Fruit fly (Drosophila melanogaster) whole organism, prepupa: ENCODE data around the gene CG14196.

Experiments used
- Blimp-1 ChIP-seq: fragments of 200-800 bp; sonication (Bioruptor generic); optimal IDR thresholded peaks from 3 replicates; lab custom pipeline; 2017; ENCODE audit warnings: missing biosample characterization, missing genetic modification characterization, mild to moderate bottlenecking, moderate library complexity, missing genetic modification reagents
- CG10669 ChIP-seq: fragments of 200-800 bp; sonication (Bioruptor generic); optimal IDR thresholded peaks from 3 replicates; lab custom pipeline; 2018; ENCODE audit warnings: missing biosample characterization, mild to moderate bottlenecking, missing genetic modification characterization, moderate library complexity
- CG11294 ChIP-seq: fragments of 200-800 bp; sonication (Bioruptor generic); IDR thresholded peaks from 2 replicates; pipeline ENCODE4 v1.3.6; 2022; ENCODE audit warnings: missing biosample characterization, missing genetic modification characterization
- CG11762 ChIP-seq: fragments of 200-800 bp; sonication (Bioruptor generic); optimal IDR thresholded peaks from 3 replicates; lab custom pipeline; 2016; ENCODE audit warnings: missing biosample characterization, missing genetic modification characterization; ENCODE audit not compliant: insufficient read depth
- CG15336 ChIP-seq: fragments of 200-800 bp; sonication (Bioruptor generic); IDR thresholded peaks from 2 replicates; pipeline ENCODE4 v1.3.6; 2022; ENCODE audit warnings: missing biosample characterization, missing genetic modification characterization
- CG1621 ChIP-seq: fragments of 200-800 bp; sonication (Bioruptor generic); optimal IDR thresholded peaks from 3 replicates; lab custom pipeline; 2018; ENCODE audit warnings: missing biosample characterization, mild to moderate bottlenecking, missing genetic modification characterization
- CG16779 ChIP-seq: fragments of 200-800 bp; sonication (Bioruptor generic); optimal IDR thresholded peaks from 3 replicates; lab custom pipeline; 2017; ENCODE audit warnings: missing biosample characterization, mild to moderate bottlenecking, missing genetic modification characterization
- CG3032 ChIP-seq: fragments of 200-800 bp; optimal IDR thresholded peaks from 2 replicates; lab custom pipeline; 2019; ENCODE audit warnings: missing biosample characterization, mild to moderate bottlenecking, missing genetic modification characterization, moderate library complexity
- CG31627 ChIP-seq: fragments of 200-800 bp; sonication (Bioruptor generic); optimal IDR thresholded peaks from 3 replicates; lab custom pipeline; 2016; ENCODE audit warnings: missing biosample characterization, missing genetic modification characterization
- CG32006 ChIP-seq: fragments of 200-800 bp; sonication (Bioruptor generic); optimal IDR thresholded peaks from 3 replicates; lab custom pipeline; 2017; ENCODE audit warnings: missing biosample characterization, mild to moderate bottlenecking, missing genetic modification characterization
- CG34406 ChIP-seq: fragments of 200-800 bp; sonication (Bioruptor generic); optimal IDR thresholded peaks from 3 replicates; lab custom pipeline; 2016; ENCODE audit warnings: missing biosample characterization, missing genetic modification characterization
- CG4318 ChIP-seq: fragments of 200-800 bp; sonication (Bioruptor generic); optimal IDR thresholded peaks from 3 replicates; lab custom pipeline; 2017; ENCODE audit warnings: missing biosample characterization, mild to moderate bottlenecking, missing genetic modification characterization
- CG6163 ChIP-seq: fragments of 200-800 bp; sonication (Bioruptor generic); IDR thresholded peaks from 3 replicates; pipeline ENCODE4 v1.3.6; 2022; ENCODE audit warnings: missing biosample characterization, missing genetic modification characterization
- CG6276 ChIP-seq: fragments of 200-800 bp; sonication (Bioruptor generic); optimal IDR thresholded peaks from 2 replicates; lab custom pipeline; 2017; ENCODE audit warnings: missing biosample characterization, mild to moderate bottlenecking, missing genetic modification characterization
- CG6792 ChIP-seq: fragments of 200-800 bp; sonication (Bioruptor generic); optimal IDR thresholded peaks from 3 replicates; lab custom pipeline; 2016; ENCODE audit warnings: missing biosample characterization, missing genetic modification characterization
- CG6808 ChIP-seq: fragments of 200-800 bp; sonication (Bioruptor generic); optimal IDR thresholded peaks from 3 replicates; lab custom pipeline; 2017; ENCODE audit warnings: missing biosample characterization, missing genetic modification characterization, mild to moderate bottlenecking, moderate library complexity, missing genetic modification reagents
- CG6854 ChIP-seq: fragments of 200-800 bp; sonication (Bioruptor generic); optimal IDR thresholded peaks from 2 replicates; lab custom pipeline; 2017; ENCODE audit warnings: missing biosample characterization, mild to moderate bottlenecking, missing genetic modification characterization
- CG8119 ChIP-seq: fragments of 200-800 bp; sonication (Bioruptor generic); IDR thresholded peaks from 3 replicates; pipeline ENCODE4 v1.3.6; 2022; ENCODE audit warnings: missing biosample characterization, missing genetic modification characterization
- CG8319 ChIP-seq: fragments of 200-800 bp; sonication (Bioruptor generic); optimal IDR thresholded peaks from 3 replicates; lab custom pipeline; 2016; ENCODE audit warnings: missing biosample characterization, missing genetic modification characterization
- CG8632 ChIP-seq: fragments of 200-800 bp; sonication (Bioruptor generic); optimal IDR thresholded peaks from 3 replicates; lab custom pipeline; 2016; ENCODE audit warnings: missing biosample characterization, missing genetic modification characterization
- Eip75B ChIP-seq: fragments of 200-800 bp; sonication (Bioruptor generic); optimal IDR thresholded peaks from 3 replicates; lab custom pipeline; 2016; ENCODE audit warnings: missing biosample characterization, missing genetic modification characterization
- Eip78C ChIP-seq: fragments of 200-800 bp; sonication (Bioruptor generic); peaks from one replicate; lab custom pipeline; 2016; ENCODE audit warnings: missing biosample characterization, missing genetic modification characterization
- Eip93F ChIP-seq: fragments of 200-800 bp; sonication (Bioruptor generic); optimal IDR thresholded peaks from 2 replicates; lab custom pipeline; 2016; ENCODE audit warnings: missing biosample characterization, mild to moderate bottlenecking, missing genetic modification characterization
- Ets96B ChIP-seq: fragments of 200-800 bp; optimal IDR thresholded peaks from 2 replicates; lab custom pipeline; 2019; ENCODE audit warnings: missing biosample characterization, mild to moderate bottlenecking, missing genetic modification characterization, moderate library complexity
- Gug ChIP-seq: fragments of 200-800 bp; sonication (Bioruptor generic); IDR thresholded peaks from 2 replicates; pipeline ENCODE4 v1.3.6; 2022; ENCODE audit warnings: missing biosample characterization, missing genetic modification characterization
- Hr38 ChIP-seq: sonication (Bioruptor generic); optimal IDR thresholded peaks from 2 replicates; lab custom pipeline; 2016; ENCODE audit warnings: missing biosample characterization, missing genetic modification characterization
- Hr4 ChIP-seq: fragments of 200-800 bp; sonication (Bioruptor generic); optimal IDR thresholded peaks from 3 replicates; lab custom pipeline; 2016; ENCODE audit warnings: missing biosample characterization, missing genetic modification characterization
- Lpt ChIP-seq: fragments of 200-800 bp; sonication (Bioruptor generic); optimal IDR thresholded peaks from 3 replicates; lab custom pipeline; 2016; ENCODE audit warnings: missing biosample characterization, missing genetic modification characterization
- OdsH ChIP-seq: fragments of 200-800 bp; sonication (Bioruptor generic); optimal IDR thresholded peaks from 3 replicates; lab custom pipeline; 2016; ENCODE audit warnings: missing biosample characterization, missing genetic modification characterization
- Smox ChIP-seq: fragments of 200-800 bp; sonication (Bioruptor generic); optimal IDR thresholded peaks from 3 replicates; lab custom pipeline; 2016; ENCODE audit warnings: missing biosample characterization, missing genetic modification characterization
- Sox102F ChIP-seq: fragments of 200-800 bp; sonication (Bioruptor generic); optimal IDR thresholded peaks from 2 replicates; lab custom pipeline; 2016; ENCODE audit warnings: missing biosample characterization, mild to moderate bottlenecking, missing genetic modification characterization
- Sox14 ChIP-seq: fragments of 200-800 bp; sonication (Bioruptor generic); optimal IDR thresholded peaks from 3 replicates; lab custom pipeline; 2016; ENCODE audit warnings: missing biosample characterization, missing genetic modification characterization
- achi ChIP-seq: fragments of 200-800 bp; sonication (Bioruptor generic); optimal IDR thresholded peaks from 3 replicates; lab custom pipeline; 2016; ENCODE audit warnings: missing biosample characterization, missing genetic modification characterization
- acj6 ChIP-seq: fragments of 200-800 bp; sonication (Bioruptor generic); optimal IDR thresholded peaks from 3 replicates; lab custom pipeline; 2016; ENCODE audit warnings: missing biosample characterization, missing genetic modification characterization
- cyc ChIP-seq: fragments of 200-800 bp; sonication (Bioruptor generic); optimal IDR thresholded peaks from 3 replicates; lab custom pipeline; 2016; ENCODE audit warnings: missing biosample characterization, missing genetic modification characterization
- dsx ChIP-seq: fragments of 200-800 bp; optimal IDR thresholded peaks from 3 replicates; lab custom pipeline; 2019; ENCODE audit warnings: missing biosample characterization, mild to moderate bottlenecking, missing genetic modification characterization, moderate library complexity; ENCODE audit not compliant: poor library complexity, severe bottlenecking
- eg ChIP-seq: fragments of 200-800 bp; sonication (Bioruptor generic); IDR thresholded peaks from 3 replicates; pipeline ENCODE4 v1.3.6; 2022; ENCODE audit warnings: missing biosample characterization, missing genetic modification characterization
- fd59A ChIP-seq: fragments of 200-800 bp; sonication (Bioruptor generic); optimal IDR thresholded peaks from 2 replicates; lab custom pipeline; 2017; ENCODE audit warnings: missing biosample characterization, mild to moderate bottlenecking, missing genetic modification characterization, missing genetic modification reagents
- fkh ChIP-seq: fragments of 200-800 bp; sonication (Bioruptor generic); optimal IDR thresholded peaks from 3 replicates; lab custom pipeline; 2017; ENCODE audit warnings: missing biosample characterization, mild to moderate bottlenecking, missing genetic modification characterization, moderate library complexity
- lz ChIP-seq: fragments of 200-800 bp; sonication (Bioruptor generic); optimal IDR thresholded peaks from 3 replicates; lab custom pipeline; 2016; ENCODE audit warnings: missing biosample characterization, missing genetic modification characterization
- net ChIP-seq: fragments of 200-800 bp; sonication (Bioruptor generic); optimal IDR thresholded peaks from 3 replicates; lab custom pipeline; 2016; ENCODE audit warnings: missing biosample characterization, missing genetic modification characterization
- pdm3 ChIP-seq: fragments of 200-800 bp; sonication (Bioruptor generic); optimal IDR thresholded peaks from 3 replicates; lab custom pipeline; 2016; ENCODE audit warnings: missing biosample characterization, missing genetic modification characterization
- salr ChIP-seq, 2 experiments: fragments of 200-800 bp; sonication (Bioruptor generic); optimal IDR thresholded peaks; 3 replicates each; lab custom pipeline; 2016 to 2018; ENCODE audit warnings: missing biosample characterization in 2 of 2, missing genetic modification characterization in 2 of 2, mild to moderate bottlenecking in 1 of 2
- spab ChIP-seq: fragments of 200-800 bp; sonication (Bioruptor generic); optimal IDR thresholded peaks from 2 replicates; lab custom pipeline; 2017; ENCODE audit warnings: missing biosample characterization, mild to moderate bottlenecking, missing genetic modification characterization, missing genetic modification reagents
- ss ChIP-seq, 2 experiments: fragments of 200-800 bp; sonication (Bioruptor generic); optimal IDR thresholded peaks; 2 replicates in 1 of 2; 3 replicates in 1 of 2; lab custom pipeline; 2017 to 2018; ENCODE audit warnings: mild to moderate bottlenecking in 2 of 2, missing biosample characterization in 2 of 2, missing genetic modification characterization in 2 of 2, moderate library complexity in 1 of 2
- svp ChIP-seq: fragments of 200-800 bp; sonication (Bioruptor generic); peaks from one replicate; lab custom pipeline; 2016; ENCODE audit warnings: missing biosample characterization, missing genetic modification characterization
- topi ChIP-seq: fragments of 200-800 bp; sonication (Bioruptor generic); optimal IDR thresholded peaks from 3 replicates; lab custom pipeline; 2016; ENCODE audit warnings: missing biosample characterization, missing genetic modification characterization

Gene CG14196

DNA sequence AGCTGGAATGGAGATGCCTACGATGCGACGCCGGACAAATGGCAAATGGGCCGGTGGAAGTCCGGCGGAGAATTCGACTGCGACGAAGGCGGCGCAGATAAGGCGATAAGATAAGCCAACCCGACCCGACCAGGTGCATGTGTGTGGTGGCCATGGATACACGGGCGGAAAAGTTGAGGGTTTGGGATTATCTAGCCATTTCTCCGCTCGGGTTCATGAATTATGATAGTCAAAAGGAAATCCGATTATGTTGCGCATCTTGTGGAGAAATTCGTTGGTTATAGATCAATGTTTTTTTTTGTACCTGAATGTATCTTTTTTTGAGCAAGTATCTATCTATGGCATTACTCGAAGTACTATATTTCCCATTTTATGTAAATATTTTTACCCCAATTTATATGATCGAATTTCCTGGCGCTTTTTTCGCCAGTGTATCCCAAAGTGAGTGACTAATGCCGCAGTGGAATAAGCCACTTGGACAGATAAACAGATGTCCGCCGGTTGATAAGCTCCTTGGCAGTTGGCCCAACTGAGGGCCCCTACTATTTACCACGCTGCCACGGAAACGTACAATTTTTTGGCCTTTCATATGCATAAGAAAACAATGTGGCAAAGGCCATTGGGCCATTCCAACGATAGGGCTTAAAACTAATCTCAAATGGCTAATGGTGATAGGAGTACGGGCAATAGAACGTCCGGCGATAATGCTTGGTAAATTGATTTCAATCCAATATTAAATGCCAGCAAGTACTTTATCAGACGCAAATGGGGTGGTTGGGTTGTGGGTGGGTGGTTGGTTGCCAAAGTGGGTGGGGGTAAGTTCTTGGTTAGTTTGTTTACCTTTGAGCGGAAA lies 5.8 kb upstream of the CG14196 start, which contains the start of gene CG7992 (continued):
- TF ChIP-seq Blimp-1 (no peak), spab (GFP tag; lab: Kevin White, UChicago) (no peak), OdsH (GFP tag; lab: Kevin White, UChicago) (peak; percentile 55), CG6854 (no peak), Lpt (GFP tag; lab: Kevin White, UChicago) (no peak), eg (0 out of 3 replicates have a peak, but pooled peaks have one; percentile 31)

dm6 chrX:19243379-19243834 lies 1.8 kb upstream of the CG14196 start, which contains the start of gene CG7889:
Gene CG7889 (plus strand): TSS chrX:19243631.
- TF ChIP-seq acj6 (GFP tag; lab: Kevin White, UChicago) (peak; percentile 26), CG4318 (GFP tag; lab: Kevin White, UChicago) (no peak), achi (peak; percentile 11), CG31627 (no peak), CG15336 (GFP tag; lab: Robert Waterston, UW) (0 out of 2 replicates have a peak, but pooled peaks have one; percentile 11), dsx (GFP tag; lab: Kevin White, UChicago) (no peak), Hr4 (GFP tag; lab: Kevin White, UChicago) (peak; percentile 45), Eip93F (GFP tag; lab: Kevin White, UChicago) (no peak), CG6163 (peak; percentile 37; the same call in 1 of the 3 replicates), CG16779 (tag; lab: Kevin White, UChicago) (no peak), cyc (GFP tag; lab: Kevin White, UChicago) (peak; percentile 30), eg (peak; percentile 33; the same call in 1 of the 3 replicates), topi (GFP tag; lab: Kevin White, UChicago) (peak; percentile 32), CG6276 (GFP tag; lab: Kevin White, UChicago) (peak; percentile 4), CG10669 (GFP tag; lab: Kevin White, UChicago) (peak; percentile 31), Sox14 (no peak), CG11762 (GFP tag; lab: Kevin White, UChicago) (no peak), Eip75B (GFP tag; lab: Kevin White, UChicago) (peak; percentile 29), Eip78C (peak; percentile 78), lz (GFP tag; lab: Kevin White, UChicago) (no peak), CG6854 (peak; percentile 29), ss (GFP tag; optimal IDR thresholded peaks at IDR 0.05; lab: Kevin White, UChicago) (no peak), pdm3 (GFP tag; lab: Kevin White, UChicago) (peak; percentile 5), net (GFP tag; lab: Kevin White, UChicago) (no peak), Lpt (GFP tag; lab: Kevin White, UChicago) (no peak), CG1621 (no peak), Blimp-1 (peak; percentile 78), spab (GFP tag; lab: Kevin White, UChicago) (no peak), salr (GFP tag; optimal IDR thresholded peaks at IDR 0.05; lab: Kevin White, UChicago) (no peak), Gug (no peak), Hr38 (GFP tag; lab: Kevin White, UChicago) (no peak), CG8119 (no peak), CG32006 (GFP tag; lab: Kevin White, UChicago) (no peak), Smox (GFP tag; lab: Kevin White, UChicago) (peak; percentile 15), CG8632 (GFP tag; lab: Kevin White, UChicago) (no peak), CG3032 (tag; lab: Kevin White, UChicago) (peak; percentile 16), fd59A (no peak), fkh (GFP tag; lab: Kevin White, UChicago) (no peak), CG11294 (GFP tag; lab: Robert Waterston, UW) (no peak), svp (GFP tag; lab: Kevin White, UChicago) (peak; percentile 62), CG6808 (GFP tag; lab: Kevin White, UChicago) (no peak), CG8319 (GFP tag; lab: Kevin White, UChicago) (no peak), Sox102F (no peak), CG6792 (GFP tag; lab: Kevin White, UChicago) (no peak), CG34406 (no peak), Ets96B (tag; lab: Kevin White, UChicago) (peak; percentile 19)
